Worm (Caenorhabditis elegans): Measurements from ENCODE around the gene pph-1.

DNA sequence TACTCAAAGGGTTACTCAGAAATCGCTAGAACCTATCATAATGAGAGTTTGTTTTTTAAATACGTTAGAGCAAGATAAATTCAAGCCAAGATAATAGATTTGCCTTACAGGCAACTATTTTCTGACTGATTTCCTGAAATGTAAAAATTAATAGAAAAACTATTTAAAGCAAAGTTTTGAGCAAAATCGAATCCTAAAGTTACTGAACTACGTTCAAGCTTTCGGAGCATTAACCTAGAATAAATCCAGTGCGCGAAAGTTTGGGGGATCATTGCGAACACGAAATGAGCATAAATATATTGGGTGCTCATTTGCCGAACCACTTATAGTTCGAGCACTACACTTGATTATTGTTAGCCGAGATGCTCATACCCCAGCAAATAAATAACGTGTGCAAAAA lies 30.7 kb upstream of the pph-1 start, which contains the start of gene ceh-22:
- TF ChIP-seq hmg-1.2 (GFP tag; IDR thresholded peaks at IDR 0.05) (no peak), dpl-1 (GFP tag; optimal IDR thresholded peaks at IDR 0.05) (no peak), attf-6 (GFP tag; IDR thresholded peaks at IDR 0.05) (no peak), ceh-91 (GFP tag; IDR thresholded peaks at IDR 0.05) (no peak), atf-7 (tag; optimal IDR thresholded peaks at IDR 0.05) (no peak), snpc-4 (GFP tag; optimal IDR thresholded peaks at IDR 0.05) (no peak), snpc-4 (tag; optimal IDR thresholded peaks at IDR 0.05) (no peak), ztf-26 (tag; optimal IDR thresholded peaks at IDR 0.05) (no peak)
